Fruit fly (Drosophila melanogaster) whole organism, embryonic: ENCODE results near the gene Osi21.

Source experiments
- ATbp ChIP-seq: fragments of 200-800 bp; sonication (Bioruptor generic); optimal IDR thresholded peaks from 2 replicates; lab custom pipeline; 2017; ENCODE audit warnings: missing biosample characterization, mild to moderate bottlenecking, missing genetic modification characterization, missing genetic modification reagents
- Bgb ChIP-seq: fragments of 200-800 bp; sonication (Bioruptor generic); IDR thresholded peaks from 2 replicates; pipeline ENCODE4 v1.3.6; 2022; ENCODE audit warnings: missing biosample characterization, missing genetic modification characterization; ENCODE audit not compliant: partially characterized antibody
- CG1024 ChIP-seq: fragments of 200-800 bp; sonication (Bioruptor generic); IDR thresholded peaks from 2 replicates; pipeline ENCODE4 v1.3.6; 2022; ENCODE audit warnings: missing biosample characterization, missing genetic modification characterization
- CG10959 ChIP-seq: fragments of 200-800 bp; sonication (Bioruptor generic); IDR thresholded peaks from 2 replicates; pipeline ENCODE4 v1.3.6; 2022; ENCODE audit warnings: missing biosample characterization, missing genetic modification characterization
- CG10979 ChIP-seq: fragments of 200-800 bp; sonication (Bioruptor generic); optimal IDR thresholded peaks from 2 replicates; lab custom pipeline; 2018; ENCODE audit warnings: missing biosample characterization, mild to moderate bottlenecking, missing genetic modification characterization, moderate library complexity
- CG11398 ChIP-seq: fragments of 200-800 bp; sonication (Bioruptor generic); optimal IDR thresholded peaks from 2 replicates; lab custom pipeline; 2016; ENCODE audit warnings: missing biosample characterization, missing genetic modification characterization
- CG12155 ChIP-seq: fragments of 200-800 bp; sonication (Bioruptor generic); optimal IDR thresholded peaks from 3 replicates; lab custom pipeline; 2016; ENCODE audit warnings: missing biosample characterization, missing genetic modification characterization
- CG1233 ChIP-seq: fragments of 200-800 bp; sonication (Bioruptor generic); optimal IDR thresholded peaks from 4 replicates; lab custom pipeline; 2018; ENCODE audit warnings: missing biosample characterization, mild to moderate bottlenecking, missing genetic modification characterization
- CG13123 ChIP-seq: fragments of 200-800 bp; sonication (Bioruptor generic); optimal IDR thresholded peaks from 2 replicates; lab custom pipeline; 2016; ENCODE audit warnings: missing biosample characterization, missing genetic modification characterization
- CG14441 ChIP-seq: fragments of 200-800 bp; sonication (Bioruptor generic); IDR thresholded peaks from 2 replicates; pipeline ENCODE4 v1.3.6; 2022; ENCODE audit warnings: missing biosample characterization, missing genetic modification characterization
- CG14965 ChIP-seq: fragments of 200-800 bp; sonication (Bioruptor generic); optimal IDR thresholded peaks from 2 replicates; lab custom pipeline; 2016; ENCODE audit warnings: missing biosample characterization, missing genetic modification characterization, borderline replicate concordance
- CG17328 ChIP-seq: fragments of 200-800 bp; sonication (Bioruptor generic); IDR thresholded peaks from 2 replicates; pipeline ENCODE4 v1.3.6; 2022; ENCODE audit warnings: missing biosample characterization, missing genetic modification characterization
- CG18262 ChIP-seq: fragments of 200-800 bp; optimal IDR thresholded peaks from 3 replicates; lab custom pipeline; 2019; ENCODE audit warnings: missing biosample characterization, mild to moderate bottlenecking, missing genetic modification characterization, moderate library complexity
- CG30020 ChIP-seq: fragments of 200-800 bp; optimal IDR thresholded peaks from 2 replicates; lab custom pipeline; 2019; ENCODE audit warnings: missing biosample characterization, mild to moderate bottlenecking, missing genetic modification characterization, moderate library complexity
- CG31388 ChIP-seq: fragments of 200-800 bp; sonication (Bioruptor generic); optimal IDR thresholded peaks from 2 replicates; lab custom pipeline; 2016; ENCODE audit warnings: missing biosample characterization, missing genetic modification characterization
- CG3995 ChIP-seq: fragments of 200-800 bp; sonication (Bioruptor generic); optimal IDR thresholded peaks from 3 replicates; lab custom pipeline; 2016; ENCODE audit warnings: missing biosample characterization, missing genetic modification characterization
- CG4820 ChIP-seq: fragments of 200-800 bp; sonication (Bioruptor generic); optimal IDR thresholded peaks from 3 replicates; lab custom pipeline; 2016; ENCODE audit warnings: missing biosample characterization, missing genetic modification characterization
- CG6654 ChIP-seq: fragments of 200-800 bp; sonication (Bioruptor generic); optimal IDR thresholded peaks from 2 replicates; lab custom pipeline; 2017; ENCODE audit warnings: missing biosample characterization, mild to moderate bottlenecking, missing genetic modification characterization
- CG7372 ChIP-seq: fragments of 200-800 bp; sonication (Bioruptor generic); IDR thresholded peaks from 2 replicates; pipeline ENCODE4 v1.3.6; 2022; ENCODE audit warnings: missing biosample characterization, missing genetic modification characterization
- CG7987 ChIP-seq: fragments of 200-800 bp; sonication (Bioruptor generic); optimal IDR thresholded peaks from 2 replicates; lab custom pipeline; 2018; ENCODE audit warnings: missing biosample characterization, mild to moderate bottlenecking, missing genetic modification characterization, moderate library complexity
- CrebB ChIP-seq: fragments of 200-800 bp; sonication (Bioruptor generic); optimal IDR thresholded peaks from 3 replicates; lab custom pipeline; 2018; ENCODE audit warnings: missing biosample characterization, mild to moderate bottlenecking, missing genetic modification characterization
- Drgx ChIP-seq: fragments of 200-800 bp; sonication (Bioruptor generic); IDR thresholded peaks from 2 replicates; pipeline ENCODE4 v1.3.6; 2022; ENCODE audit warnings: missing biosample characterization, missing genetic modification characterization
- Ets65A ChIP-seq: fragments of 200-800 bp; sonication (Bioruptor generic); peaks from one replicate; lab custom pipeline; 2016; ENCODE audit warnings: missing biosample characterization, missing genetic modification characterization
- Hey ChIP-seq: fragments of 200-800 bp; sonication (Bioruptor generic); optimal IDR thresholded peaks from 3 replicates; lab custom pipeline; 2018; ENCODE audit warnings: missing biosample characterization, mild to moderate bottlenecking, missing genetic modification characterization
- Hr39 ChIP-seq: fragments of >200 bp; optimal IDR thresholded peaks from 2 replicates; lab custom pipeline; 2017
- MBD-R2 ChIP-seq: fragments of 200-800 bp; sonication (Bioruptor generic); IDR thresholded peaks from 2 replicates; pipeline ENCODE4 v1.3.6; 2022; ENCODE audit warnings: missing biosample characterization, missing genetic modification characterization
- MESR4 ChIP-seq: fragments of 200-800 bp; sonication (Bioruptor generic); optimal IDR thresholded peaks from 2 replicates; lab custom pipeline; 2018; ENCODE audit warnings: missing biosample characterization, mild to moderate bottlenecking, missing genetic modification characterization, moderate library complexity
- NC2β ChIP-seq: fragments of 200-800 bp; sonication (Bioruptor generic); optimal IDR thresholded peaks from 2 replicates; lab custom pipeline; 2016; ENCODE audit warnings: missing biosample characterization, missing genetic modification characterization
- Ptx1 ChIP-seq: fragments of 200-800 bp; sonication (Bioruptor generic); IDR thresholded peaks from 2 replicates; pipeline ENCODE4 v1.3.6; 2022; ENCODE audit warnings: missing biosample characterization, missing genetic modification characterization
- Scr ChIP-seq: fragments of 200-800 bp; sonication (Bioruptor generic); IDR thresholded peaks from 2 replicates; pipeline ENCODE4 v1.3.6; 2022; ENCODE audit warnings: missing biosample characterization, missing genetic modification characterization; ENCODE audit not compliant: partially characterized antibody
- Vsx1 ChIP-seq: fragments of 200-800 bp; sonication (Bioruptor generic); optimal IDR thresholded peaks from 2 replicates; lab custom pipeline; 2017; ENCODE audit warnings: missing biosample characterization, mild to moderate bottlenecking, missing genetic modification characterization, missing genetic modification reagents
- bsh ChIP-seq, 2 experiments: fragments of 200-800 bp; sonication (Bioruptor generic); optimal IDR thresholded peaks; 2 replicates each; lab custom pipeline; 2017 to 2018; ENCODE audit warnings: mild to moderate bottlenecking in 2 of 2, missing biosample characterization in 2 of 2, missing genetic modification characterization in 2 of 2, moderate library complexity in 1 of 2
- cas ChIP-seq: fragments of 200-800 bp; sonication (Bioruptor generic); IDR thresholded peaks from 2 replicates; pipeline ENCODE4 v1.3.6; 2022; ENCODE audit warnings: missing biosample characterization, missing genetic modification characterization
- ci ChIP-seq: fragments of 200-800 bp; sonication (Bioruptor generic); IDR thresholded peaks from 3 replicates; pipeline ENCODE4 v1.3.6; 2022; ENCODE audit warnings: missing biosample characterization, missing genetic modification characterization
- crp ChIP-seq, 2 experiments: fragments of 200-800 bp; sonication (Bioruptor generic); optimal IDR thresholded peaks; 2 replicates in 1 of 2; 3 replicates in 1 of 2; lab custom pipeline; 2017; ENCODE audit warnings: missing biosample characterization in 2 of 2, missing genetic modification characterization in 2 of 2, mild to moderate bottlenecking in 1 of 2, moderate library complexity in 1 of 2
- dmrt99B ChIP-seq: fragments of 200-800 bp; sonication (Bioruptor generic); optimal IDR thresholded peaks from 2 replicates; lab custom pipeline; 2018; ENCODE audit warnings: missing biosample characterization, mild to moderate bottlenecking, missing genetic modification characterization, moderate library complexity
- ems ChIP-seq: fragments of 200-800 bp; sonication (Bioruptor generic); optimal IDR thresholded peaks from 3 replicates; lab custom pipeline; 2016; ENCODE audit warnings: missing biosample characterization, missing genetic modification characterization
- gsb ChIP-seq: fragments of 200-800 bp; sonication (Bioruptor generic); IDR thresholded peaks from 2 replicates; pipeline ENCODE4 v1.3.6; 2022; ENCODE audit warnings: missing biosample characterization, missing genetic modification characterization
- hkb ChIP-seq, 2 experiments: fragments of 200-800 bp in 1 of 2; fragments of >200 bp in 1 of 2; sonication (Bioruptor generic) in 1 of 2; IDR thresholded peaks in 1 of 2; optimal IDR thresholded peaks in 1 of 2; 2 replicates each; pipeline versions ENCODE4 v1.3.6 to Lab custom; 2017 to 2022; ENCODE audit warnings: missing biosample characterization in 1 of 2, missing genetic modification characterization in 1 of 2
- lbe ChIP-seq: fragments of 200-800 bp; sonication (Bioruptor generic); optimal IDR thresholded peaks from 2 replicates; lab custom pipeline; 2016; ENCODE audit warnings: missing biosample characterization, mild to moderate bottlenecking, missing genetic modification characterization
- lmd ChIP-seq: fragments of 200-800 bp; sonication (Bioruptor generic); IDR thresholded peaks from 2 replicates; pipeline ENCODE4 v1.3.6; 2022; ENCODE audit warnings: missing biosample characterization, missing genetic modification characterization
- luna ChIP-seq: fragments of 200-800 bp; sonication (Bioruptor generic); optimal IDR thresholded peaks from 2 replicates; lab custom pipeline; 2016; ENCODE audit warnings: missing biosample characterization, missing genetic modification characterization
- pfk ChIP-seq: fragments of 200-800 bp; sonication (Bioruptor generic); optimal IDR thresholded peaks from 2 replicates; lab custom pipeline; 2018; ENCODE audit warnings: missing biosample characterization, mild to moderate bottlenecking, missing genetic modification characterization, moderate library complexity
- pita ChIP-seq: fragments of 200-800 bp; sonication (Bioruptor generic); optimal IDR thresholded peaks from 2 replicates; lab custom pipeline; 2017; ENCODE audit warnings: missing biosample characterization, mild to moderate bottlenecking, missing genetic modification characterization
- pnt ChIP-seq: fragments of 200-800 bp; sonication (Bioruptor generic); optimal IDR thresholded peaks from 3 replicates; lab custom pipeline; 2016; ENCODE audit warnings: missing biosample characterization, missing genetic modification characterization
- pum ChIP-seq: fragments of 200-800 bp; sonication (Bioruptor generic); optimal IDR thresholded peaks from 2 replicates; lab custom pipeline; 2016; ENCODE audit warnings: missing biosample characterization, missing genetic modification characterization
- salm ChIP-seq: fragments of 200-800 bp; sonication (Bioruptor generic); optimal IDR thresholded peaks from 2 replicates; lab custom pipeline; 2018; ENCODE audit warnings: missing biosample characterization, mild to moderate bottlenecking, missing genetic modification characterization
- sisA ChIP-seq: fragments of 200-800 bp; sonication (Bioruptor generic); IDR thresholded peaks from 2 replicates; pipeline ENCODE4 v1.3.6; 2022; ENCODE audit warnings: missing biosample characterization, missing genetic modification characterization
- vnd ChIP-seq: fragments of 200-800 bp; sonication (Bioruptor generic); IDR thresholded peaks from 3 replicates; pipeline ENCODE4 v1.3.6; 2022; ENCODE audit warnings: missing biosample characterization, missing genetic modification characterization; ENCODE audit not compliant: partially characterized antibody

Gene Osi21

DNA sequence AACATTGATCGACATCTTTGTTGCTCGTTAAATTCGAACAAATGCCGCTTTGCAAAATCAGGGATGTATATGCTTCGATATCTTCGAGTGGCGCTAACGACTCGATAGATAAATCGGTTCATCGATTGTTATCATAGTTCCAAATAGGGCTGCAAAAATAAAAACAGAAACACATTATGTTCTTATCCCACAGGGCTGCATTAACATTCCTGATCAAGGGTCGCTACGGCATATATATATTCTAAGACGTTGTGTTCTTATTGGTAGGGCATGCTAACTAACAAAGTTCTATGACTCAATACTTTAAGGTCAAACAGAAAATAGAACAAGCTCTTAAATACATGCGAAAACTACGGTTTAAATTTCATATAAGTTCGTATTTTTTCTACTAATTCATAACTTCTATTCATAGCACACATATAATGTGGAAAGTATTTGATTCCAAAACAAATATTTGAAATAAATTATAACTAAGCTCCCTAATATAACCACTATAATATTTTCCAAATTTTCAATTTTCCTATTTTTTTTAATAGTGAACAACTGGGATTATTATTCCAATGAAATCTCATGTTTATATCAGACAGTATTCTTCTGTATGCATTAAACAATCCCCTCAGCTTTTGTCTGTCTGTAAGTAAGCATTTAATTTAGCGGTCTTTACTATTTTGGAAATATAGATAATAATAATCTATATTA lies 16.4 kb downstream of the Osi21 start, which contains the start of gene cmet (continued):
- peak; percentile 95 for TF ChIP-seq Ets65A (GFP tag; lab: Kevin White, UChicago)
- no peak for TF ChIP-seq pita (GFP tag; lab: Kevin White, UChicago)
- no peak; the same call in 1 of the 2 replicates for TF ChIP-seq MBD-R2
- no peak for TF ChIP-seq bsh (GFP tag; optimal IDR thresholded peaks at IDR 0.05; lab: Kevin White, UChicago)
- peak; percentile 24; the same call in 1 of the 2 replicates for TF ChIP-seq CG14441
- peak; percentile 43 for TF ChIP-seq CG10979 (tag; lab: Kevin White, UChicago)
- no peak for TF ChIP-seq CG31388
- TF ChIP-seq CG14965 = no peak
- TF ChIP-seq Ptx1 (GFP tag; lab: Robert Waterston, UW) = peak; percentile 25
- peak; percentile 67 for TF ChIP-seq CG18262 (tag; lab: Kevin White, UChicago)
- TF ChIP-seq Hey (tag; lab: Kevin White, UChicago) = no peak
- no peak for TF ChIP-seq gsb (GFP tag; lab: Robert Waterston, UW)
- TF ChIP-seq sisA = peak; percentile 31
- no peak for TF ChIP-seq CG6654
- TF ChIP-seq dmrt99B (tag; lab: Kevin White, UChicago) = no peak
- TF ChIP-seq ATbp (GFP tag; lab: Kevin White, UChicago) = no peak
- peak; percentile 11 for TF ChIP-seq luna (GFP tag; lab: Kevin White, UChicago)
- peak; percentile 13 for TF ChIP-seq CG3995 (GFP tag; lab: Kevin White, UChicago)
- peak; percentile 53; the same call in 1 of the 2 replicates for TF ChIP-seq CG7372 (GFP tag; lab: Robert Waterston, UW)
- TF ChIP-seq lbe (GFP tag; lab: Kevin White, UChicago) = no peak
- TF ChIP-seq cas (GFP tag; lab: Robert Waterston, UW) = peak; percentile 23; the same call in 1 of the 2 replicates
- no peak for TF ChIP-seq hkb (optimal IDR thresholded peaks at IDR 0.05; lab: Kevin White, UChicago)
- TF ChIP-seq hkb (GFP tag; IDR thresholded peaks at IDR 0.05; lab: Robert Waterston, UW) = no peak
- TF ChIP-seq CG12155 (GFP tag; lab: Kevin White, UChicago) = peak; percentile 28
- no peak for TF ChIP-seq CG10959 (GFP tag; lab: Robert Waterston, UW)
- TF ChIP-seq NC2β (GFP tag; lab: Kevin White, UChicago) = peak; percentile 52
- peak; percentile 28 for TF ChIP-seq CG13123 (GFP tag; lab: Kevin White, UChicago)
- TF ChIP-seq Bgb (GFP tag; lab: Robert Waterston, UW) = peak; percentile 98
- peak; percentile 60 for TF ChIP-seq pnt (GFP tag; lab: Kevin White, UChicago)
- TF ChIP-seq Scr (GFP tag; lab: Robert Waterston, UW) = peak; percentile 81
- TF ChIP-seq Hr39 = no peak
- TF ChIP-seq ci = peak; percentile 68; the same call in 2 of the 3 replicates
- TF ChIP-seq CG1233 (GFP tag; lab: Kevin White, UChicago) = peak; percentile 27
- peak; percentile 24 for TF ChIP-seq CG7987
- TF ChIP-seq lmd (GFP tag; lab: Robert Waterston, UW) = peak; percentile 46; the same call in 1 of the 2 replicates
- peak; percentile 27 for TF ChIP-seq MESR4 (GFP tag; lab: Kevin White, UChicago)
- peak; percentile 60 for TF ChIP-seq CG4820 (GFP tag; lab: Kevin White, UChicago)
- TF ChIP-seq CrebB (tag; lab: Kevin White, UChicago) = peak; percentile 16
- TF ChIP-seq CG11398 (GFP tag; lab: Kevin White, UChicago) = peak; percentile 59
- peak; percentile 67 for TF ChIP-seq pfk (GFP tag; lab: Kevin White, UChicago)
- no peak for TF ChIP-seq crp (GFP tag; optimal IDR thresholded peaks at IDR 0.05; lab: Kevin White, UChicago)
- peak; percentile 49 for TF ChIP-seq ems (GFP tag; lab: Kevin White, UChicago)
- peak; percentile 62 for TF ChIP-seq pum
- peak; percentile 87 for TF ChIP-seq CG30020 (tag; lab: Kevin White, UChicago)
- TF ChIP-seq Vsx1 (GFP tag; lab: Kevin White, UChicago) = no peak
- peak; percentile 56; the same call in 1 of the 2 replicates for TF ChIP-seq CG1024 (GFP tag; lab: Robert Waterston, UW)
- peak; percentile 88 for TF ChIP-seq vnd (GFP tag; lab: Robert Waterston, UW)
- TF ChIP-seq CG17328 = peak; percentile 39; the same call in 1 of the 2 replicates
- TF ChIP-seq Drgx (GFP tag; lab: Robert Waterston, UW) = no peak
- no peak for TF ChIP-seq salm (tag; lab: Kevin White, UChicago)
